Fruit fly (Drosophila melanogaster) whole organism, embryonic: ENCODE data around the gene Csk.
A peak's percentile ranks its signal among the peaks of the same experiment; 100 is the strongest.

Experiments
- Antp ChIP-seq: fragments of 200-800 bp; sonication (Bioruptor generic); optimal IDR thresholded peaks from 3 replicates; lab custom pipeline; 2016; ENCODE audit warnings: missing biosample characterization, missing genetic modification characterization
- Atf-2 ChIP-seq: fragments of 200-800 bp; sonication (Bioruptor generic); optimal IDR thresholded peaks from 2 replicates; lab custom pipeline; 2016; ENCODE audit warnings: missing biosample characterization, missing genetic modification characterization
- Atf3 ChIP-seq: fragments of 200-800 bp; sonication (Bioruptor generic); optimal IDR thresholded peaks from 3 replicates; lab custom pipeline; 2016; ENCODE audit warnings: missing biosample characterization, missing genetic modification characterization
- CG1024 ChIP-seq: fragments of 200-800 bp; sonication (Bioruptor generic); IDR thresholded peaks from 2 replicates; pipeline ENCODE4 v1.3.6; 2022; ENCODE audit warnings: missing biosample characterization, missing genetic modification characterization
- CG10431 ChIP-seq: fragments of 200-800 bp; sonication (Bioruptor generic); optimal IDR thresholded peaks from 3 replicates; lab custom pipeline; 2018; ENCODE audit warnings: missing biosample characterization, mild to moderate bottlenecking, missing genetic modification characterization
- CG11085 ChIP-seq: fragments of 200-800 bp; sonication (Bioruptor generic); IDR thresholded peaks from 2 replicates; pipeline ENCODE4 v1.3.6; 2022; ENCODE audit warnings: missing biosample characterization, missing genetic modification characterization
- CG11695 ChIP-seq: fragments of 200-800 bp; sonication (Bioruptor generic); IDR thresholded peaks from 3 replicates; pipeline ENCODE4 v1.3.6; 2022; ENCODE audit warnings: missing biosample characterization, missing genetic modification characterization
- CG11723 ChIP-seq: fragments of 200-800 bp; sonication (Bioruptor generic); optimal IDR thresholded peaks from 2 replicates; lab custom pipeline; 2017; ENCODE audit warnings: missing biosample characterization, mild to moderate bottlenecking, missing genetic modification characterization
- CG12744 ChIP-seq: fragments of 200-800 bp; sonication (Bioruptor generic); optimal IDR thresholded peaks from 2 replicates; lab custom pipeline; 2016; ENCODE audit warnings: missing biosample characterization, missing genetic modification characterization
- CG15073 ChIP-seq: fragments of 200-800 bp; sonication (Bioruptor generic); optimal IDR thresholded peaks from 2 replicates; lab custom pipeline; 2016; ENCODE audit warnings: missing biosample characterization, missing genetic modification characterization
- CG15514 ChIP-seq: fragments of 200-800 bp; sonication (Bioruptor generic); optimal IDR thresholded peaks from 3 replicates; lab custom pipeline; 2017; ENCODE audit warnings: missing biosample characterization, missing genetic modification characterization, mild to moderate bottlenecking, moderate library complexity, missing genetic modification reagents
- CG1647 ChIP-seq: fragments of 200-800 bp; sonication (Bioruptor generic); optimal IDR thresholded peaks from 3 replicates; lab custom pipeline; 2016; ENCODE audit warnings: missing biosample characterization, missing genetic modification characterization
- CG16813 ChIP-seq: fragments of 200-800 bp; sonication (Bioruptor generic); IDR thresholded peaks from 3 replicates; pipeline ENCODE4 v1.3.6; 2022; ENCODE audit warnings: missing biosample characterization, missing genetic modification characterization; ENCODE audit not compliant: partially characterized antibody
- CG17361 ChIP-seq: fragments of 200-800 bp; sonication (Bioruptor generic); IDR thresholded peaks from 3 replicates; pipeline ENCODE4 v1.3.6; 2022; ENCODE audit warnings: missing biosample characterization, missing genetic modification characterization
- CG17912 ChIP-seq: fragments of 200-800 bp; sonication (Bioruptor generic); optimal IDR thresholded peaks from 2 replicates; lab custom pipeline; 2018; ENCODE audit warnings: missing biosample characterization, mild to moderate bottlenecking, missing genetic modification characterization
- CG18764 ChIP-seq: fragments of 200-800 bp; sonication (Bioruptor generic); optimal IDR thresholded peaks from 3 replicates; lab custom pipeline; 2016; ENCODE audit warnings: missing biosample characterization, missing genetic modification characterization
- CG2678 ChIP-seq: fragments of 200-800 bp; sonication (Bioruptor generic); optimal IDR thresholded peaks from 3 replicates; lab custom pipeline; 2019; ENCODE audit warnings: missing biosample characterization, mild to moderate bottlenecking, missing genetic modification characterization, moderate library complexity
- CG3163 ChIP-seq: fragments of 200-800 bp; sonication (Bioruptor generic); optimal IDR thresholded peaks from 3 replicates; lab custom pipeline; 2016; ENCODE audit warnings: missing biosample characterization, missing genetic modification characterization
- CG32772 ChIP-seq: fragments of 200-800 bp; sonication (Bioruptor generic); IDR thresholded peaks from 2 replicates; pipeline ENCODE4 v1.3.6; 2022; ENCODE audit warnings: missing biosample characterization, missing genetic modification characterization
- CG34376 ChIP-seq: fragments of 200-800 bp; sonication (Bioruptor generic); optimal IDR thresholded peaks from 2 replicates; lab custom pipeline; 2018; ENCODE audit warnings: missing biosample characterization, mild to moderate bottlenecking, missing genetic modification characterization
- CG4707 ChIP-seq: fragments of 200-800 bp; sonication (Bioruptor generic); optimal IDR thresholded peaks from 2 replicates; lab custom pipeline; 2018; ENCODE audit warnings: missing biosample characterization, mild to moderate bottlenecking, missing genetic modification characterization, moderate library complexity
- CG4730 ChIP-seq: fragments of 200-800 bp; sonication (Bioruptor generic); IDR thresholded peaks from 2 replicates; pipeline ENCODE4 v1.3.6; 2022; ENCODE audit warnings: missing biosample characterization, missing genetic modification characterization
- CG6175 ChIP-seq: fragments of 200-800 bp; sonication (Bioruptor generic); IDR thresholded peaks from 3 replicates; pipeline ENCODE4 v1.3.6; 2022; ENCODE audit warnings: missing biosample characterization, missing genetic modification characterization
- CTCF ChIP-seq: fragments of 200-800 bp; sonication (Bioruptor generic); optimal IDR thresholded peaks from 2 replicates; lab custom pipeline; 2017; ENCODE audit warnings: missing biosample characterization, mild to moderate bottlenecking, missing genetic modification characterization, moderate library complexity
- D19A ChIP-seq: fragments of 200-800 bp; optimal IDR thresholded peaks from 3 replicates; lab custom pipeline; 2019; ENCODE audit warnings: missing biosample characterization, mild to moderate bottlenecking, missing genetic modification characterization, moderate library complexity
- Deaf1 ChIP-seq: fragments of 200-800 bp; optimal IDR thresholded peaks from 3 replicates; lab custom pipeline; 2019; ENCODE audit warnings: missing biosample characterization, mild to moderate bottlenecking, missing genetic modification characterization, moderate library complexity
- Dp ChIP-seq: fragments of 200-800 bp; sonication (Bioruptor generic); optimal IDR thresholded peaks from 2 replicates; lab custom pipeline; 2018; ENCODE audit warnings: missing biosample characterization, mild to moderate bottlenecking, missing genetic modification characterization, moderate library complexity
- Ets97D ChIP-seq: fragments of 200-800 bp; sonication (Bioruptor generic); optimal IDR thresholded peaks from 3 replicates; lab custom pipeline; 2016; ENCODE audit warnings: missing biosample characterization, missing genetic modification characterization
- H15 ChIP-seq: fragments of 200-800 bp; sonication (Bioruptor generic); IDR thresholded peaks from 3 replicates; pipeline ENCODE4 v1.3.6; 2022; ENCODE audit warnings: missing biosample characterization, missing genetic modification characterization
- Hr78 ChIP-seq, 2 experiments: fragments of 200-800 bp in 1 of 2; fragments of >200 bp in 1 of 2; sonication (Bioruptor generic) in 1 of 2; optimal IDR thresholded peaks; 2 replicates each; lab custom pipeline; 2017 to 2019; ENCODE audit warnings: missing biosample characterization in 2 of 2, missing genetic modification characterization in 2 of 2, mild to moderate bottlenecking in 1 of 2, moderate library complexity in 1 of 2
- Jarid2 ChIP-seq: fragments of 200-800 bp; sonication (Bioruptor generic); optimal IDR thresholded peaks from 3 replicates; lab custom pipeline; 2017; ENCODE audit warnings: mild to moderate bottlenecking, missing biosample characterization, missing genetic modification reagents, missing genetic modification characterization
- NC2β ChIP-seq: fragments of 200-800 bp; sonication (Bioruptor generic); optimal IDR thresholded peaks from 2 replicates; lab custom pipeline; 2016; ENCODE audit warnings: missing biosample characterization, missing genetic modification characterization
- NK7.1 ChIP-seq: fragments of 200-800 bp; sonication (Bioruptor generic); optimal IDR thresholded peaks from 3 replicates; lab custom pipeline; 2016; ENCODE audit warnings: missing biosample characterization, missing genetic modification characterization
- Xbp1 ChIP-seq: fragments of 200-800 bp; sonication (Bioruptor generic); optimal IDR thresholded peaks from 3 replicates; lab custom pipeline; 2016; ENCODE audit warnings: missing biosample characterization, mild to moderate bottlenecking, missing genetic modification characterization
- YL-1 ChIP-seq: fragments of 200-800 bp; sonication (Bioruptor generic); optimal IDR thresholded peaks from 3 replicates; lab custom pipeline; 2017; ENCODE audit warnings: missing biosample characterization, mild to moderate bottlenecking, missing genetic modification characterization
- ase ChIP-seq: fragments of 200-800 bp; sonication (Bioruptor generic); IDR thresholded peaks from 3 replicates; pipeline ENCODE4 v1.3.6; 2022; ENCODE audit warnings: missing biosample characterization, missing genetic modification characterization
- bsh ChIP-seq, 2 experiments: fragments of 200-800 bp; sonication (Bioruptor generic); optimal IDR thresholded peaks; 2 replicates each; lab custom pipeline; 2017 to 2018; ENCODE audit warnings: mild to moderate bottlenecking in 2 of 2, missing biosample characterization in 2 of 2, missing genetic modification characterization in 2 of 2, moderate library complexity in 1 of 2
- chif ChIP-seq, 2 experiments: fragments of 200-800 bp; sonication (Bioruptor generic); optimal IDR thresholded peaks; 3 replicates each; lab custom pipeline; 2016; ENCODE audit warnings: missing biosample characterization in 2 of 2, missing genetic modification characterization in 2 of 2
- da ChIP-seq: fragments of 200-800 bp; sonication (Bioruptor generic); optimal IDR thresholded peaks from 2 replicates; lab custom pipeline; 2016; ENCODE audit warnings: missing biosample characterization, missing genetic modification characterization
- dati ChIP-seq: fragments of 200-800 bp; sonication (Bioruptor generic); IDR thresholded peaks from 2 replicates; pipeline ENCODE4 v1.3.6; 2022; ENCODE audit warnings: missing biosample characterization, missing genetic modification characterization
- dimm ChIP-seq: fragments of 200-800 bp; sonication (Bioruptor generic); IDR thresholded peaks from 2 replicates; pipeline ENCODE4 v1.3.6; 2022; ENCODE audit warnings: missing biosample characterization, missing genetic modification characterization
- eve ChIP-seq, 2 experiments: fragments of >200 bp; optimal IDR thresholded peaks; 2 replicates each; lab custom pipeline; 2017; ENCODE audit warnings: missing biosample characterization in 2 of 2, missing genetic modification characterization in 2 of 2
- nau ChIP-seq: fragments of 200-800 bp; sonication (Bioruptor generic); optimal IDR thresholded peaks from 3 replicates; lab custom pipeline; 2017; ENCODE audit warnings: missing biosample characterization, mild to moderate bottlenecking, missing genetic modification characterization, missing genetic modification reagents
- nom ChIP-seq: fragments of 200-800 bp; sonication (Bioruptor generic); optimal IDR thresholded peaks from 2 replicates; lab custom pipeline; 2017; ENCODE audit warnings: missing biosample characterization, missing genetic modification characterization, mild to moderate bottlenecking, moderate library complexity, missing genetic modification reagents
- onecut ChIP-seq: fragments of 200-800 bp; sonication (Bioruptor generic); IDR thresholded peaks from 2 replicates; pipeline ENCODE4 v1.3.6; 2022; ENCODE audit warnings: missing biosample characterization, missing genetic modification characterization
- peb ChIP-seq: fragments of 200-800 bp; sonication (Bioruptor generic); IDR thresholded peaks from 2 replicates; pipeline ENCODE4 v1.3.6; 2022; ENCODE audit warnings: missing biosample characterization, missing genetic modification characterization
- salm ChIP-seq: fragments of 200-800 bp; sonication (Bioruptor generic); optimal IDR thresholded peaks from 2 replicates; lab custom pipeline; 2018; ENCODE audit warnings: missing biosample characterization, mild to moderate bottlenecking, missing genetic modification characterization
- slp2 ChIP-seq: fragments of 200-800 bp; sonication (Bioruptor generic); optimal IDR thresholded peaks from 2 replicates; lab custom pipeline; 2016; ENCODE audit warnings: missing biosample characterization, missing genetic modification characterization
- sob ChIP-seq: fragments of 200-800 bp; sonication (Bioruptor generic); IDR thresholded peaks from 2 replicates; pipeline ENCODE4 v1.3.6; 2022; ENCODE audit warnings: missing biosample characterization, missing genetic modification characterization
- unpg ChIP-seq: fragments of 200-800 bp; sonication (Bioruptor generic); optimal IDR thresholded peaks from 3 replicates; lab custom pipeline; 2018; ENCODE audit warnings: missing biosample characterization, mild to moderate bottlenecking, missing genetic modification characterization, moderate library complexity
- zen2 ChIP-seq: fragments of 200-800 bp; sonication (Bioruptor generic); IDR thresholded peaks from 3 replicates; pipeline ENCODE4 v1.3.6; 2022; ENCODE audit warnings: missing biosample characterization, missing genetic modification characterization; ENCODE audit not compliant: partially characterized antibody

Gene Csk

dm6 chr3R:11623025-11623424 is 27.5 kb downstream of the Csk start, which contains the start of gene CG14711 (continued):
- peak; percentile 82 for TF ChIP-seq CG10431
- TF ChIP-seq Xbp1 = peak; percentile 92
- TF ChIP-seq Atf3 = peak; percentile 10
- TF ChIP-seq Dp = peak; percentile 66
- peak; percentile 82 for TF ChIP-seq CG11695 (GFP tag; lab: Robert Waterston, UW)
- TF ChIP-seq CG4730 = peak; percentile 80
- TF ChIP-seq D19A = no peak
- peak; percentile 68 for TF ChIP-seq Antp (GFP tag; lab: Kevin White, UChicago)
- no peak for TF ChIP-seq nau (GFP tag; lab: Kevin White, UChicago)
- no peak for TF ChIP-seq Hr78 (GFP tag; optimal IDR thresholded peaks at IDR 0.05; lab: Kevin White, UChicago)
- TF ChIP-seq CG3163 = peak; percentile 6
- TF ChIP-seq Ets97D (GFP tag; lab: Kevin White, UChicago) = peak; percentile 78
- peak; percentile 52 for TF ChIP-seq Atf-2 (GFP tag; lab: Kevin White, UChicago)
- peak; percentile 67 for TF ChIP-seq CG1647
- TF ChIP-seq CG17912 (GFP tag; lab: Kevin White, UChicago) = peak; percentile 65
- TF ChIP-seq salm (tag; lab: Kevin White, UChicago) = peak; percentile 79
- TF ChIP-seq CG6175 = 0 out of 3 replicates have a peak, but pooled peaks have one; percentile 10
- TF ChIP-seq NK7.1 (GFP tag; lab: Kevin White, UChicago) = no peak
- TF ChIP-seq bsh (GFP tag; optimal IDR thresholded peaks at IDR 0.05; lab: Kevin White, UChicago) = peak in 1 of 2 experiments; percentile 91
- TF ChIP-seq CG11723 (GFP tag; lab: Kevin White, UChicago) = no peak
- TF ChIP-seq nom (GFP tag; lab: Kevin White, UChicago) = peak; percentile 49
- TF ChIP-seq dati = no peak; the same call in 1 of the 2 replicates
- peak; percentile 50 for TF ChIP-seq NC2β (GFP tag; lab: Kevin White, UChicago)
- TF ChIP-seq zen2 (GFP tag; lab: Robert Waterston, UW) = peak; percentile 79
- TF ChIP-seq CG34376 = peak; percentile 83
- peak; percentile 83 for TF ChIP-seq CG32772 (GFP tag; lab: Robert Waterston, UW)
- TF ChIP-seq H15 = peak; percentile 78
- peak; percentile 86 for TF ChIP-seq CG15514 (GFP tag; lab: Kevin White, UChicago)
- TF ChIP-seq slp2 = peak; percentile 24
- TF ChIP-seq onecut = peak; percentile 71
- TF ChIP-seq CG16813 (GFP tag; lab: Robert Waterston, UW) = peak; percentile 79
- TF ChIP-seq peb (GFP tag; lab: Robert Waterston, UW) = peak; percentile 78
- peak; percentile 59; the same call in 1 of the 2 replicates for TF ChIP-seq CG11085 (GFP tag; lab: Robert Waterston, UW)
- TF ChIP-seq CG4707 (GFP tag; lab: Kevin White, UChicago) = peak; percentile 33
- TF ChIP-seq dimm (GFP tag; lab: Robert Waterston, UW) = 0 out of 2 replicates have a peak, but pooled peaks have one; percentile 34
- peak; percentile 20 to 72 for TF ChIP-seq chif (GFP tag; optimal IDR thresholded peaks at IDR 0.05; lab: Kevin White, UChicago)
- TF ChIP-seq sob (GFP tag; lab: Robert Waterston, UW) = peak; percentile 85
- peak; percentile 85 for TF ChIP-seq CG17361
- peak; percentile 87 for TF ChIP-seq ase (GFP tag; lab: Robert Waterston, UW)
- peak; percentile 64 for TF ChIP-seq CG15073 (GFP tag; lab: Kevin White, UChicago)
- TF ChIP-seq CTCF (GFP tag; lab: Kevin White, UChicago) = peak; percentile 6
- no peak for TF ChIP-seq Jarid2
- TF ChIP-seq CG1024 (GFP tag; lab: Robert Waterston, UW) = peak; percentile 44; the same call in 1 of the 2 replicates
- peak; percentile 91 for TF ChIP-seq YL-1
- TF ChIP-seq Deaf1 = no peak
- no peak for TF ChIP-seq eve (GFP tag; optimal IDR thresholded peaks at IDR 0.05; lab: Kevin White, UChicago)
- peak; percentile 98 for TF ChIP-seq CG18764 (GFP tag; lab: Kevin White, UChicago)
- TF ChIP-seq da (GFP tag; lab: Kevin White, UChicago) = no peak
- TF ChIP-seq CG12744 (GFP tag; lab: Kevin White, UChicago) = peak; percentile 73
- TF ChIP-seq unpg (GFP tag; lab: Kevin White, UChicago) = peak; percentile 89
- no peak for TF ChIP-seq CG2678 (tag; lab: Kevin White, UChicago)
